Fruit fly (Drosophila melanogaster) whole organism, embryonic: ENCODE data around the gene Dic61B.

Source experiments
- Asciz ChIP-seq: fragments of 200-800 bp; sonication (Bioruptor generic); optimal IDR thresholded peaks from 2 replicates; lab custom pipeline; 2017; ENCODE audit warnings: missing biosample characterization, mild to moderate bottlenecking, missing genetic modification characterization, missing genetic modification reagents
- BEAF-32 ChIP-seq: fragments of 200-800 bp; sonication (Bioruptor generic); optimal IDR thresholded peaks from 3 replicates; lab custom pipeline; 2017; ENCODE audit warnings: missing biosample characterization, missing genetic modification characterization, mild to moderate bottlenecking, moderate library complexity, missing genetic modification reagents
- CG1024 ChIP-seq: fragments of 200-800 bp; sonication (Bioruptor generic); IDR thresholded peaks from 2 replicates; pipeline ENCODE4 v1.3.6; 2022; ENCODE audit warnings: missing biosample characterization, missing genetic modification characterization
- CG10366 ChIP-seq: fragments of 200-800 bp; sonication (Bioruptor generic); IDR thresholded peaks from 2 replicates; pipeline ENCODE4 v1.3.6; 2022; ENCODE audit warnings: missing biosample characterization, missing genetic modification characterization
- CG10431 ChIP-seq: fragments of 200-800 bp; sonication (Bioruptor generic); optimal IDR thresholded peaks from 3 replicates; lab custom pipeline; 2018; ENCODE audit warnings: missing biosample characterization, mild to moderate bottlenecking, missing genetic modification characterization
- CG10462 ChIP-seq: fragments of 200-800 bp; sonication (Bioruptor generic); optimal IDR thresholded peaks from 2 replicates; lab custom pipeline; 2016; ENCODE audit warnings: missing biosample characterization, missing genetic modification characterization
- CG10543 ChIP-seq: fragments of 200-800 bp; sonication (Bioruptor generic); optimal IDR thresholded peaks from 3 replicates; lab custom pipeline; 2017; ENCODE audit warnings: missing biosample characterization, mild to moderate bottlenecking, missing genetic modification characterization, moderate library complexity
- CG11085 ChIP-seq: fragments of 200-800 bp; sonication (Bioruptor generic); IDR thresholded peaks from 2 replicates; pipeline ENCODE4 v1.3.6; 2022; ENCODE audit warnings: missing biosample characterization, missing genetic modification characterization
- CG11723 ChIP-seq: fragments of 200-800 bp; sonication (Bioruptor generic); optimal IDR thresholded peaks from 2 replicates; lab custom pipeline; 2017; ENCODE audit warnings: missing biosample characterization, mild to moderate bottlenecking, missing genetic modification characterization
- CG14710 ChIP-seq: fragments of 200-800 bp; sonication (Bioruptor generic); optimal IDR thresholded peaks from 3 replicates; lab custom pipeline; 2019; ENCODE audit warnings: missing biosample characterization, mild to moderate bottlenecking, missing genetic modification characterization, moderate library complexity
- CG18011 ChIP-seq: fragments of 200-800 bp; sonication (Bioruptor generic); optimal IDR thresholded peaks from 2 replicates; lab custom pipeline; 2017; ENCODE audit warnings: missing biosample characterization, missing genetic modification characterization, mild to moderate bottlenecking, moderate library complexity, missing genotype
- CG1832 ChIP-seq: fragments of 200-800 bp; sonication (Bioruptor generic); optimal IDR thresholded peaks from 2 replicates; lab custom pipeline; 2017; ENCODE audit warnings: missing biosample characterization, mild to moderate bottlenecking, missing genetic modification characterization, inconsistent platforms
- CG2120 ChIP-seq: fragments of 200-800 bp; sonication (Bioruptor generic); optimal IDR thresholded peaks from 3 replicates; lab custom pipeline; 2016; ENCODE audit warnings: missing biosample characterization, missing genetic modification characterization
- CG2199 ChIP-seq: fragments of 200-800 bp; sonication (Bioruptor generic); IDR thresholded peaks from 3 replicates; pipeline ENCODE4 v1.3.6; 2022; ENCODE audit warnings: missing biosample characterization, missing genetic modification characterization
- CG30431 ChIP-seq: fragments of 200-800 bp; sonication (Bioruptor generic); optimal IDR thresholded peaks from 2 replicates; lab custom pipeline; 2017; ENCODE audit warnings: missing biosample characterization, missing genetic modification characterization
- CG34224 ChIP-seq: fragments of 200-800 bp; sonication (Bioruptor generic); IDR thresholded peaks from 3 replicates; pipeline ENCODE4 v1.3.6; 2022; ENCODE audit warnings: missing biosample characterization, missing genetic modification characterization; ENCODE audit not compliant: partially characterized antibody
- CG3838 ChIP-seq: fragments of 200-800 bp; sonication (Bioruptor generic); optimal IDR thresholded peaks from 3 replicates; lab custom pipeline; 2016; ENCODE audit warnings: missing biosample characterization, missing genetic modification characterization
- CG7556 ChIP-seq: fragments of 200-800 bp; sonication (Bioruptor generic); optimal IDR thresholded peaks from 2 replicates; lab custom pipeline; 2017; ENCODE audit warnings: missing biosample characterization, mild to moderate bottlenecking, missing genetic modification characterization
- Dfd ChIP-seq, 2 experiments: fragments of >200 bp; optimal IDR thresholded peaks; 2 replicates each; lab custom pipeline; 2017; ENCODE audit warnings: missing biosample characterization in 2 of 2, missing genetic modification characterization in 2 of 2
- Dref ChIP-seq: fragments of 200-800 bp; sonication (Bioruptor generic); IDR thresholded peaks from 2 replicates; pipeline ENCODE4 v1.3.6; 2022; ENCODE audit warnings: missing biosample characterization, missing genetic modification characterization
- Ets97D ChIP-seq: fragments of 200-800 bp; sonication (Bioruptor generic); optimal IDR thresholded peaks from 3 replicates; lab custom pipeline; 2016; ENCODE audit warnings: missing biosample characterization, missing genetic modification characterization
- Fer1 ChIP-seq: fragments of 200-800 bp; sonication (Bioruptor generic); optimal IDR thresholded peaks from 2 replicates; lab custom pipeline; 2017; ENCODE audit warnings: missing biosample characterization, mild to moderate bottlenecking, missing genetic modification characterization
- Hr3 ChIP-seq: fragments of 200-800 bp; sonication (Bioruptor generic); optimal IDR thresholded peaks from 3 replicates; lab custom pipeline; 2016; ENCODE audit warnings: missing biosample characterization, missing genetic modification characterization
- Kr ChIP-seq: fragments of 200-800 bp; sonication (Bioruptor generic); optimal IDR thresholded peaks from 2 replicates; lab custom pipeline; 2017; ENCODE audit warnings: missing biosample characterization, mild to moderate bottlenecking, missing genetic modification characterization
- Mad ChIP-seq: fragments of 200-800 bp; sonication (Bioruptor generic); optimal IDR thresholded peaks from 2 replicates; lab custom pipeline; 2016; ENCODE audit warnings: missing biosample characterization, missing genetic modification characterization
- NC2β ChIP-seq: fragments of 200-800 bp; sonication (Bioruptor generic); optimal IDR thresholded peaks from 2 replicates; lab custom pipeline; 2016; ENCODE audit warnings: missing biosample characterization, missing genetic modification characterization
- Usf ChIP-seq: fragments of 200-800 bp; sonication (Bioruptor generic); optimal IDR thresholded peaks from 2 replicates; lab custom pipeline; 2017; ENCODE audit warnings: missing genotype, missing biosample characterization, missing genetic modification characterization
- aop ChIP-seq: fragments of 200-800 bp; sonication (Bioruptor generic); IDR thresholded peaks from 2 replicates; pipeline ENCODE4 v1.3.6; 2022; ENCODE audit warnings: missing biosample characterization, missing genetic modification characterization
- bab2 ChIP-seq: fragments of 200-800 bp; sonication (Bioruptor generic); optimal IDR thresholded peaks from 2 replicates; lab custom pipeline; 2016; ENCODE audit warnings: missing biosample characterization, missing genetic modification characterization
- br ChIP-seq: fragments of >200 bp; optimal IDR thresholded peaks from 2 replicates; lab custom pipeline; 2017
- caup ChIP-seq: fragments of 200-800 bp; sonication (Bioruptor generic); optimal IDR thresholded peaks from 3 replicates; lab custom pipeline; 2017; ENCODE audit warnings: missing biosample characterization, mild to moderate bottlenecking, missing genetic modification characterization, moderate library complexity; ENCODE audit not compliant: severe bottlenecking
- crol ChIP-seq: fragments of 200-800 bp; sonication (Bioruptor generic); IDR thresholded peaks from 2 replicates; pipeline ENCODE4 v1.3.6; 2022; ENCODE audit warnings: missing biosample characterization, missing genetic modification characterization
- dan ChIP-seq: fragments of 200-800 bp; sonication (Bioruptor generic); IDR thresholded peaks from 2 replicates; pipeline ENCODE4 v1.3.6; 2022; ENCODE audit warnings: missing biosample characterization, missing genetic modification characterization
- ems ChIP-seq: fragments of 200-800 bp; sonication (Bioruptor generic); optimal IDR thresholded peaks from 3 replicates; lab custom pipeline; 2016; ENCODE audit warnings: missing biosample characterization, missing genetic modification characterization
- fd3F ChIP-seq: fragments of 200-800 bp; sonication (Bioruptor generic); optimal IDR thresholded peaks from 2 replicates; lab custom pipeline; 2018; ENCODE audit warnings: missing biosample characterization, mild to moderate bottlenecking, missing genetic modification characterization, moderate library complexity
- gcm ChIP-seq: fragments of 200-800 bp; sonication (Bioruptor generic); optimal IDR thresholded peaks from 2 replicates; lab custom pipeline; 2019; ENCODE audit warnings: missing biosample characterization, mild to moderate bottlenecking, missing genetic modification characterization, moderate library complexity
- gro ChIP-seq: fragments of 200-800 bp; sonication (Bioruptor generic); optimal IDR thresholded peaks from 2 replicates; lab custom pipeline; 2016; ENCODE audit warnings: missing biosample characterization, missing genetic modification characterization
- hbn ChIP-seq: fragments of 200-800 bp; sonication (Bioruptor generic); IDR thresholded peaks from 2 replicates; pipeline ENCODE4 v1.3.6; 2022; ENCODE audit warnings: missing biosample characterization, missing genetic modification characterization; ENCODE audit not compliant: partially characterized antibody
- her ChIP-seq: fragments of 200-800 bp; sonication (Bioruptor generic); optimal IDR thresholded peaks from 2 replicates; lab custom pipeline; 2016; ENCODE audit warnings: missing biosample characterization, missing genetic modification characterization
- pros ChIP-seq: fragments of 200-800 bp; sonication (Bioruptor generic); optimal IDR thresholded peaks from 3 replicates; lab custom pipeline; 2019; ENCODE audit warnings: missing biosample characterization, mild to moderate bottlenecking, missing genetic modification characterization, moderate library complexity
- row ChIP-seq: fragments of 200-800 bp; sonication (Bioruptor generic); IDR thresholded peaks from 3 replicates; pipeline ENCODE4 v1.3.6; 2022; ENCODE audit warnings: missing biosample characterization, missing genetic modification characterization
- sc ChIP-seq, 3 experiments: fragments of >200 bp in 2 of 3; fragments of 200-800 bp in 1 of 3; sonication (Bioruptor generic) in 1 of 3; optimal IDR thresholded peaks; 2 replicates in 2 of 3; 3 replicates in 1 of 3; lab custom pipeline; 2017; ENCODE audit warnings: mild to moderate bottlenecking in 1 of 3, missing biosample characterization in 1 of 3, missing genetic modification characterization in 1 of 3, missing genetic modification reagents in 1 of 3
- sim ChIP-seq: fragments of 200-800 bp; sonication (Bioruptor generic); IDR thresholded peaks from 2 replicates; pipeline ENCODE4 v1.3.6; 2022; ENCODE audit warnings: missing biosample characterization, missing genetic modification characterization
- slp2 ChIP-seq: fragments of 200-800 bp; sonication (Bioruptor generic); optimal IDR thresholded peaks from 2 replicates; lab custom pipeline; 2016; ENCODE audit warnings: missing biosample characterization, missing genetic modification characterization
- sob ChIP-seq: fragments of 200-800 bp; sonication (Bioruptor generic); IDR thresholded peaks from 2 replicates; pipeline ENCODE4 v1.3.6; 2022; ENCODE audit warnings: missing biosample characterization, missing genetic modification characterization
- tap ChIP-seq: fragments of 200-800 bp; optimal IDR thresholded peaks from 3 replicates; lab custom pipeline; 2019; ENCODE audit warnings: missing biosample characterization, mild to moderate bottlenecking, missing genetic modification characterization, moderate library complexity
- tna ChIP-seq: fragments of 200-800 bp; sonication (Bioruptor generic); IDR thresholded peaks from 2 replicates; pipeline ENCODE4 v1.3.6; 2022; ENCODE audit warnings: missing biosample characterization, missing genetic modification characterization; ENCODE audit not compliant: partially characterized antibody
- unpg ChIP-seq: fragments of 200-800 bp; sonication (Bioruptor generic); optimal IDR thresholded peaks from 3 replicates; lab custom pipeline; 2018; ENCODE audit warnings: missing biosample characterization, mild to moderate bottlenecking, missing genetic modification characterization, moderate library complexity
- z ChIP-seq: fragments of 200-800 bp; sonication (Bioruptor generic); IDR thresholded peaks from 3 replicates; pipeline ENCODE4 v1.3.6; 2022; ENCODE audit warnings: missing biosample characterization, missing genetic modification characterization
- zen ChIP-seq: fragments of 200-800 bp; sonication (Bioruptor generic); optimal IDR thresholded peaks from 3 replicates; lab custom pipeline; 2018; ENCODE audit warnings: missing biosample characterization, mild to moderate bottlenecking, missing genetic modification characterization, moderate library complexity

Dic61B gene

dm6 chr3L:160446-161094, 8.2 kb upstream of the Dic61B start (continued):
- TF ChIP-seq CG7556 (GFP tag; lab: Kevin White, UChicago) (no peak), gcm (peak; percentile 37), tap (tag; lab: Kevin White, UChicago) (peak; percentile 12), sob (GFP tag; lab: Robert Waterston, UW) (peak; percentile 43; the same call in 1 of the 2 replicates), CG34224 (GFP tag; lab: Robert Waterston, UW) (no peak), CG3838 (no peak), CG11085 (no peak), aop (no peak), Ets97D (GFP tag; lab: Kevin White, UChicago) (no peak), her (GFP tag; lab: Kevin White, UChicago) (peak; percentile 10), Dfd (GFP tag; optimal IDR thresholded peaks at IDR 0.05; lab: Kevin White, UChicago) (no peak), caup (GFP tag; lab: Kevin White, UChicago) (peak; percentile 8), CG2120 (GFP tag; lab: Kevin White, UChicago) (no peak), CG18011 (GFP tag; lab: Kevin White, UChicago) (no peak), z (no peak), crol (GFP tag; lab: Robert Waterston, UW) (no peak), BEAF-32 (no peak), Dref (no peak), pros (GFP tag; lab: Kevin White, UChicago) (peak; percentile 29), zen (tag; lab: Kevin White, UChicago) (no peak), Kr (GFP tag; lab: Kevin White, UChicago) (no peak), gro (GFP tag; lab: Kevin White, UChicago) (peak; percentile 61), unpg (GFP tag; lab: Kevin White, UChicago) (no peak), CG11723 (GFP tag; lab: Kevin White, UChicago) (no peak), CG2199 (GFP tag; lab: Robert Waterston, UW) (peak; percentile 85; the same call in 2 of the 3 replicates), CG10543 (GFP tag; lab: Kevin White, UChicago) (peak; percentile 50), sim (GFP tag; lab: Robert Waterston, UW) (no peak), Usf (GFP tag; lab: Kevin White, UChicago) (no peak), CG10462 (GFP tag; lab: Kevin White, UChicago) (no peak), row (no peak), Fer1 (GFP tag; lab: Kevin White, UChicago) (peak; percentile 22), CG1832 (GFP tag; lab: Kevin White, UChicago) (no peak), br (lab: Kevin White, UChicago) (no peak), hbn (GFP tag; lab: Robert Waterston, UW) (no peak), Asciz (no peak), CG14710 (tag; lab: Kevin White, UChicago) (no peak), sc (optimal IDR thresholded peaks at IDR 0.05; lab: Kevin White, UChicago) (no peak), sc (GFP tag; optimal IDR thresholded peaks at IDR 0.05; lab: Kevin White, UChicago) (no peak), CG1024 (no peak), tna (GFP tag; lab: Robert Waterston, UW) (no peak), CG10366 (GFP tag; lab: Robert Waterston, UW) (no peak), CG10431 (GFP tag; lab: Kevin White, UChicago) (no peak), ems (no peak), Mad (GFP tag; lab: Kevin White, UChicago) (no peak), slp2 (GFP tag; lab: Kevin White, UChicago) (no peak), bab2 (GFP tag; lab: Kevin White, UChicago) (no peak), NC2β (GFP tag; lab: Kevin White, UChicago) (no peak), Hr3 (GFP tag; lab: Kevin White, UChicago) (no peak), dan (no peak), fd3F (GFP tag; lab: Kevin White, UChicago) (no peak), CG30431 (GFP tag; lab: Kevin White, UChicago) (no peak)
